Worm (Caenorhabditis elegans) whole organism, early embryonic: Measurements from ENCODE around the gene Y41D4A.7.

Experiments
- B0310.2 ChIP-seq: sonication (generic microtip); optimal IDR thresholded peaks from 2 replicates; lab custom pipeline; 2016; ENCODE audit warnings: mild to moderate bottlenecking, missing genetic modification characterization, missing compliant biosample characterization
- F13C5.2 ChIP-seq: sonication (generic microtip); optimal IDR thresholded peaks from 2 replicates; lab custom pipeline; 2017; ENCODE audit warnings: mild to moderate bottlenecking, missing genetic modification characterization, inconsistent platforms, missing compliant biosample characterization
- aly-1 ChIP-seq: sonication (generic microtip); optimal IDR thresholded peaks from 2 replicates; lab custom pipeline; 2016; ENCODE audit warnings: missing genetic modification characterization, missing compliant biosample characterization
- ama-1 ChIP-seq: fragments of 150-350 bp; optimal IDR thresholded peaks from 2 replicates; lab custom pipeline; 2014
- ceh-13 ChIP-seq: fragments of 200-800 bp; sonication (Bioruptor generic); optimal IDR thresholded peaks from 2 replicates; lab custom pipeline; 2018; ENCODE audit warnings: mild to moderate bottlenecking, missing genetic modification characterization, missing compliant biosample characterization
- ceh-36 ChIP-seq: sonication (generic microtip); optimal IDR thresholded peaks from 2 replicates; lab custom pipeline; 2016; ENCODE audit warnings: missing genetic modification characterization, inconsistent platforms, missing compliant biosample characterization
- ets-7 ChIP-seq: sonication (generic microtip); optimal IDR thresholded peaks from 2 replicates; lab custom pipeline; 2016; ENCODE audit warnings: missing genotype, missing genetic modification characterization, missing compliant biosample characterization
- flt-1 ChIP-seq: fragments of 200-800 bp; sonication (Bioruptor generic); IDR thresholded peaks from 2 replicates; pipeline ENCODE4 v1.3.6; 2022; ENCODE audit warnings: missing genetic modification characterization, missing compliant biosample characterization
- hmbx-1 ChIP-seq: sonication (generic microtip); optimal IDR thresholded peaks from 2 replicates; lab custom pipeline; 2016; ENCODE audit warnings: mild to moderate bottlenecking, missing genetic modification characterization, missing compliant biosample characterization
- hmg-4 ChIP-seq: fragments of 200-800 bp; sonication (Bioruptor generic); optimal IDR thresholded peaks from 2 replicates; lab custom pipeline; 2018; ENCODE audit warnings: mild to moderate bottlenecking, missing genetic modification characterization, missing compliant biosample characterization
- hnd-1 ChIP-seq: sonication (generic microtip); optimal IDR thresholded peaks from 2 replicates; lab custom pipeline; 2016; ENCODE audit warnings: missing genetic modification characterization, missing compliant biosample characterization
- pes-1 ChIP-seq: fragments of 200-800 bp; sonication (Bioruptor generic); IDR thresholded peaks from 2 replicates; pipeline ENCODE4 v1.3.6; 2022; ENCODE audit warnings: missing genetic modification reagents, missing genetic modification characterization, missing compliant biosample characterization
- scrt-1 ChIP-seq: fragments of 200-800 bp; sonication (Bioruptor generic); IDR thresholded peaks from 2 replicates; pipeline ENCODE4 v1.3.6; 2022; ENCODE audit warnings: missing genetic modification characterization, missing compliant biosample characterization
- sea-1 ChIP-seq: fragments of 200-800 bp; sonication (Bioruptor generic); conservative IDR thresholded peaks from 2 replicates; pipeline ENCODE4 v1.3.6; 2022; ENCODE audit warnings: missing genetic modification characterization, missing compliant biosample characterization
- tbx-11 ChIP-seq: fragments of 200-800 bp; sonication (Bioruptor generic); IDR thresholded peaks from 2 replicates; pipeline ENCODE4 v1.3.6; 2022; ENCODE audit warnings: missing genetic modification characterization, missing compliant biosample characterization
- tbx-37 ChIP-seq: fragments of 200-800 bp; sonication (Bioruptor generic); conservative IDR thresholded peaks from 2 replicates; pipeline ENCODE4 v1.3.6; 2022; ENCODE audit warnings: missing genetic modification reagents, missing genetic modification characterization, missing compliant biosample characterization
- tra-4 ChIP-seq: sonication (generic microtip); optimal IDR thresholded peaks from 2 replicates; lab custom pipeline; 2017; ENCODE audit warnings: missing genetic modification characterization, missing compliant biosample characterization

Gene Y41D4A.7

ce11 chrIV:1745453-1746051 is 15.8 kb downstream of the Y41D4A.7 start, which contains the start of the genes Y41D4A.6 and Y41D4A.4:
Gene Y41D4A.6 (minus strand): TSS chrIV:1745503.
Gene Y41D4A.4 (plus strand): TSS chrIV:1746001.
- peak; percentile 65 for TF ChIP-seq pes-1 (GFP tag; lab: Robert Waterston, UW)
- no peak for TF ChIP-seq tra-4 (tag; lab: Kevin White, UChicago)
- peak; percentile 30 for TF ChIP-seq ceh-13
- TF ChIP-seq hmbx-1 = peak; percentile 53
- TF ChIP-seq F13C5.2 (tag; lab: Kevin White, UChicago) = peak; percentile 65
- TF ChIP-seq flt-1 = no peak
- TF ChIP-seq tbx-11 = 0 out of 2 replicates have a peak, but pooled peaks have one; percentile 20
- TF ChIP-seq aly-1 (tag; lab: Kevin White, UChicago) = no peak
- TF ChIP-seq ets-7 (tag; lab: Kevin White, UChicago) = peak; percentile 86
- peak; percentile 41 for TF ChIP-seq hmg-4 (GFP tag; lab: Kevin White, UChicago)
- no peak for TF ChIP-seq ceh-36 (tag; lab: Kevin White, UChicago)
- peak; percentile 44 for TF ChIP-seq hnd-1 (tag; lab: Kevin White, UChicago)
- no peak for TF ChIP-seq scrt-1
- no peak for TF ChIP-seq sea-1 (GFP tag; lab: Robert Waterston, UW)
- TF ChIP-seq B0310.2 = no peak
- no peak for TF ChIP-seq ama-1
- TF ChIP-seq tbx-37 (GFP tag; lab: Robert Waterston, UW) = peak; percentile 65

- TF ChIP-seq flt-1 (no peak), tbx-11 (no peak), ceh-36 (tag; lab: Kevin White, UChicago) (no peak), aly-1 (tag; lab: Kevin White, UChicago) (no peak), pes-1 (GFP tag; lab: Robert Waterston, UW) (no peak), tbx-37 (GFP tag; lab: Robert Waterston, UW) (no peak), ceh-13 (no peak), ets-7 (tag; lab: Kevin White, UChicago) (no peak), B0310.2 (no peak), tra-4 (tag; lab: Kevin White, UChicago) (no peak), hnd-1 (tag; lab: Kevin White, UChicago) (no peak), hmg-4 (GFP tag; lab: Kevin White, UChicago) (no peak), scrt-1 (no peak), F13C5.2 (tag; lab: Kevin White, UChicago) (no peak), hmbx-1 (no peak)
These were observed 21.0 kb downstream of the Y41D4A.7 start, which contains the start of gene ptpn-22 for ce11 chrIV:1740105-1741023. Gene ptpn-22 (minus strand): TSS chrIV:1740262.

- TF ChIP-seq ets-7 (tag; lab: Kevin White, UChicago) (no peak), F13C5.2 (tag; lab: Kevin White, UChicago) (no peak), B0310.2 (no peak), ama-1 (no peak), tbx-11 (no peak), sea-1 (GFP tag; lab: Robert Waterston, UW) (no peak), tbx-37 (GFP tag; lab: Robert Waterston, UW) (no peak), aly-1 (tag; lab: Kevin White, UChicago) (no peak), ceh-36 (tag; lab: Kevin White, UChicago) (no peak), flt-1 (no peak), scrt-1 (no peak), hnd-1 (tag; lab: Kevin White, UChicago) (no peak), pes-1 (GFP tag; lab: Robert Waterston, UW) (no peak), tra-4 (tag; lab: Kevin White, UChicago) (no peak)
These were observed 21.8 kb downstream of the Y41D4A.7 start for ce11 chrIV:1739366-1740104.

ce11 chrIV:1738892-1739291 is 22.5 kb downstream of the Y41D4A.7 start:
- TF ChIP-seq scrt-1 (no peak), hmg-4 (GFP tag; lab: Kevin White, UChicago) (no peak), pes-1 (GFP tag; lab: Robert Waterston, UW) (no peak), ceh-36 (tag; lab: Kevin White, UChicago) (no peak), tbx-37 (GFP tag; lab: Robert Waterston, UW) (no peak), ets-7 (tag; lab: Kevin White, UChicago) (no peak), ama-1 (no peak), hmbx-1 (no peak), B0310.2 (no peak), hnd-1 (tag; lab: Kevin White, UChicago) (no peak), ceh-13 (no peak), sea-1 (GFP tag; lab: Robert Waterston, UW) (no peak), F13C5.2 (tag; lab: Kevin White, UChicago) (no peak), aly-1 (tag; lab: Kevin White, UChicago) (no peak), flt-1 (no peak)

ce11 chrIV:1738324-1738730 is 23.0 kb downstream of the Y41D4A.7 start:
- TF ChIP-seq hmg-4 (GFP tag; lab: Kevin White, UChicago) (peak; percentile 28), F13C5.2 (tag; lab: Kevin White, UChicago) (peak; percentile 27), sea-1 (GFP tag; lab: Robert Waterston, UW) (no peak)

ce11 chrIV:1727538-1728072 is 33.8 kb downstream of the Y41D4A.7 start:
- TF ChIP-seq tbx-37 (GFP tag; lab: Robert Waterston, UW) (no peak), ceh-36 (tag; lab: Kevin White, UChicago) (no peak), ama-1 (no peak), ceh-13 (no peak), hmg-4 (GFP tag; lab: Kevin White, UChicago) (no peak)
